Worm (Caenorhabditis elegans) whole organism, L4/young adult: ENCODE data around the gene ZK381.2.

Experiments used
- W03F9.2 ChIP-seq: fragments of 150-350 bp; optimal IDR thresholded peaks from 2 replicates; lab custom pipeline; 2014; ENCODE audit warnings: missing biosample characterization, missing genetic modification characterization
- dao-5 ChIP-seq: sonication (generic microtip); optimal IDR thresholded peaks from 2 replicates; lab custom pipeline; 2016; ENCODE audit warnings: missing genotype, missing genetic modification characterization, moderate library complexity, missing compliant biosample characterization
- him-1 ChIP-seq: sonication (generic microtip); optimal IDR thresholded peaks from 2 replicates; lab custom pipeline; 2016; ENCODE audit warnings: missing genotype, missing genetic modification reagents, missing genetic modification characterization, missing compliant biosample characterization

DNA sequence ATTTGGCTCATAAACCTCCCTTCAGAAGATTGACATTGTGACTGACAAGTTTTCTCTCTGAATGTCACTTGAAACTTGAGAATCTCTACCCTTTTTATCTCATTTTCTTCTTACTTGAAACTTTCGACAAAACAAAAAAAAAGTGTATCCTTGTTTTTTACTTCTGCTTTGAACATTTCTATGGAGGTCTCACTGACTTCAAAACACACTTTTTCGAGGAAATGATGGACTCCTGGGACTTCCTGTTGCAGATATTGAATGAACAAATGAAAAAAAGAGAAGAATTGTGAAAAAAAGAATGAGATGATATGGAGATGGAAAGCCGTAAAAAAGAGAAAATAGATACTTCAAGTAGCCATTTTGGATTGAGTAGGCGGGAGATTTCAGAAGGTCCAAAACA, 24.2 kb upstream of the ZK381.2 start:
- TF ChIP-seq dao-5 (tag; lab: Kevin White, UChicago) = no peak
- TF ChIP-seq him-1 (tag; lab: Kevin White, UChicago) = no peak
- TF ChIP-seq W03F9.2 = no peak
